Fruit fly (Drosophila melanogaster) whole organism, embryonic: Measurements from ENCODE around the gene regucalcin.

Source experiments
- CG10565 ChIP-seq: fragments of 200-800 bp; sonication (Bioruptor generic); optimal IDR thresholded peaks from 3 replicates; lab custom pipeline; 2016; ENCODE audit warnings: missing biosample characterization, mild to moderate bottlenecking, missing genetic modification characterization
- CG11398 ChIP-seq: fragments of 200-800 bp; sonication (Bioruptor generic); optimal IDR thresholded peaks from 2 replicates; lab custom pipeline; 2016; ENCODE audit warnings: missing biosample characterization, missing genetic modification characterization
- CG12236 ChIP-seq: fragments of 200-800 bp; sonication (Bioruptor generic); optimal IDR thresholded peaks from 2 replicates; lab custom pipeline; 2016; ENCODE audit warnings: missing biosample characterization, missing genetic modification characterization
- CG14710 ChIP-seq: fragments of 200-800 bp; sonication (Bioruptor generic); optimal IDR thresholded peaks from 3 replicates; lab custom pipeline; 2019; ENCODE audit warnings: missing biosample characterization, mild to moderate bottlenecking, missing genetic modification characterization, moderate library complexity
- CG15011 ChIP-seq: fragments of 200-800 bp; sonication (Bioruptor generic); optimal IDR thresholded peaks from 3 replicates; lab custom pipeline; 2018; ENCODE audit warnings: missing biosample characterization, mild to moderate bottlenecking, missing genetic modification characterization
- CG1647 ChIP-seq: fragments of 200-800 bp; sonication (Bioruptor generic); optimal IDR thresholded peaks from 3 replicates; lab custom pipeline; 2016; ENCODE audit warnings: missing biosample characterization, missing genetic modification characterization
- CG17328 ChIP-seq: fragments of 200-800 bp; sonication (Bioruptor generic); IDR thresholded peaks from 2 replicates; pipeline ENCODE4 v1.3.6; 2022; ENCODE audit warnings: missing biosample characterization, missing genetic modification characterization
- CG17361 ChIP-seq: fragments of 200-800 bp; sonication (Bioruptor generic); IDR thresholded peaks from 3 replicates; pipeline ENCODE4 v1.3.6; 2022; ENCODE audit warnings: missing biosample characterization, missing genetic modification characterization
- CG2116 ChIP-seq: fragments of 200-800 bp; sonication (Bioruptor generic); optimal IDR thresholded peaks from 3 replicates; lab custom pipeline; 2018; ENCODE audit warnings: missing biosample characterization, mild to moderate bottlenecking, missing genetic modification characterization
- CG30403 ChIP-seq: fragments of 200-800 bp; sonication (Bioruptor generic); optimal IDR thresholded peaks from 3 replicates; lab custom pipeline; 2016; ENCODE audit warnings: missing biosample characterization, missing genetic modification characterization
- CG30431 ChIP-seq: fragments of 200-800 bp; sonication (Bioruptor generic); optimal IDR thresholded peaks from 2 replicates; lab custom pipeline; 2017; ENCODE audit warnings: missing biosample characterization, missing genetic modification characterization
- CG3407 ChIP-seq: fragments of 200-800 bp; sonication (Bioruptor generic); optimal IDR thresholded peaks from 2 replicates; lab custom pipeline; 2018; ENCODE audit warnings: missing biosample characterization, mild to moderate bottlenecking, missing genetic modification characterization
- CG4820 ChIP-seq: fragments of 200-800 bp; sonication (Bioruptor generic); optimal IDR thresholded peaks from 3 replicates; lab custom pipeline; 2016; ENCODE audit warnings: missing biosample characterization, missing genetic modification characterization
- CG6272 ChIP-seq: fragments of 200-800 bp; sonication (Bioruptor generic); IDR thresholded peaks from 2 replicates; pipeline ENCODE4 v1.3.6; 2022; ENCODE audit warnings: missing biosample characterization, missing genetic modification characterization
- CG7372 ChIP-seq: fragments of 200-800 bp; sonication (Bioruptor generic); IDR thresholded peaks from 2 replicates; pipeline ENCODE4 v1.3.6; 2022; ENCODE audit warnings: missing biosample characterization, missing genetic modification characterization
- CG7745 ChIP-seq: fragments of 200-800 bp; sonication (Bioruptor generic); optimal IDR thresholded peaks from 2 replicates; lab custom pipeline; 2018; ENCODE audit warnings: missing biosample characterization, mild to moderate bottlenecking, missing genetic modification characterization, moderate library complexity
- Dad ChIP-seq: fragments of 200-800 bp; sonication (Bioruptor generic); optimal IDR thresholded peaks from 3 replicates; lab custom pipeline; 2016; ENCODE audit warnings: missing biosample characterization, missing genetic modification characterization
- Eip74EF ChIP-seq, 2 experiments: fragments of 200-800 bp in 1 of 2; fragments of >200 bp in 1 of 2; sonication (Bioruptor generic) in 1 of 2; optimal IDR thresholded peaks; 2 replicates each; lab custom pipeline; 2017 to 2019; ENCODE audit warnings: missing biosample characterization in 2 of 2, missing genetic modification characterization in 2 of 2, mild to moderate bottlenecking in 1 of 2, moderate library complexity in 1 of 2
- Ets65A ChIP-seq: fragments of 200-800 bp; sonication (Bioruptor generic); peaks from one replicate; lab custom pipeline; 2016; ENCODE audit warnings: missing biosample characterization, missing genetic modification characterization
- NfI ChIP-seq: fragments of 200-800 bp; sonication (Bioruptor generic); optimal IDR thresholded peaks from 3 replicates; lab custom pipeline; 2018; ENCODE audit warnings: missing biosample characterization, mild to moderate bottlenecking, missing genetic modification characterization, moderate library complexity
- Sox100B ChIP-seq: fragments of 200-800 bp; sonication (Bioruptor generic); optimal IDR thresholded peaks from 3 replicates; lab custom pipeline; 2018; ENCODE audit warnings: missing biosample characterization, mild to moderate bottlenecking, missing genetic modification characterization
- Spps ChIP-seq: fragments of 200-800 bp; sonication (Bioruptor generic); optimal IDR thresholded peaks from 2 replicates; lab custom pipeline; 2018; ENCODE audit warnings: missing biosample characterization, mild to moderate bottlenecking, missing genetic modification characterization
- Trl ChIP-seq, 3 experiments: fragments of >200 bp in 2 of 3; fragments of 200-800 bp in 1 of 3; sonication (Bioruptor generic) in 1 of 3; optimal IDR thresholded peaks; 2 replicates in 1 of 3; 3 replicates in 2 of 3; lab custom pipeline; 2016 to 2017; ENCODE audit warnings: missing biosample characterization in 1 of 3, missing genetic modification characterization in 1 of 3
- cas ChIP-seq: fragments of 200-800 bp; sonication (Bioruptor generic); IDR thresholded peaks from 2 replicates; pipeline ENCODE4 v1.3.6; 2022; ENCODE audit warnings: missing biosample characterization, missing genetic modification characterization
- cg ChIP-seq: fragments of 200-800 bp; sonication (Bioruptor generic); optimal IDR thresholded peaks from 3 replicates; lab custom pipeline; 2019; ENCODE audit warnings: missing biosample characterization, mild to moderate bottlenecking, missing genetic modification characterization, moderate library complexity
- croc ChIP-seq: fragments of 200-800 bp; sonication (Bioruptor generic); conservative IDR thresholded peaks from 3 replicates; pipeline ENCODE4 v1.3.6; 2022; ENCODE audit warnings: missing biosample characterization, missing genetic modification characterization
- esg ChIP-seq: fragments of 200-800 bp; sonication (Bioruptor generic); conservative IDR thresholded peaks from 2 replicates; pipeline ENCODE4 v1.3.6; 2022; ENCODE audit warnings: missing biosample characterization, missing genetic modification characterization
- ewg ChIP-seq: fragments of 200-800 bp; sonication (Bioruptor generic); optimal IDR thresholded peaks from 3 replicates; lab custom pipeline; 2017; ENCODE audit warnings: mild to moderate bottlenecking, missing biosample characterization, missing genetic modification reagents, missing genetic modification characterization
- gsb-n ChIP-seq: fragments of 200-800 bp; sonication (Bioruptor generic); optimal IDR thresholded peaks from 3 replicates; lab custom pipeline; 2018; ENCODE audit warnings: missing biosample characterization, mild to moderate bottlenecking, missing genetic modification characterization
- luna ChIP-seq: fragments of 200-800 bp; sonication (Bioruptor generic); optimal IDR thresholded peaks from 2 replicates; lab custom pipeline; 2016; ENCODE audit warnings: missing biosample characterization, missing genetic modification characterization
- nau ChIP-seq: fragments of 200-800 bp; sonication (Bioruptor generic); optimal IDR thresholded peaks from 3 replicates; lab custom pipeline; 2017; ENCODE audit warnings: missing biosample characterization, mild to moderate bottlenecking, missing genetic modification characterization, missing genetic modification reagents
- nom ChIP-seq: fragments of 200-800 bp; sonication (Bioruptor generic); optimal IDR thresholded peaks from 2 replicates; lab custom pipeline; 2017; ENCODE audit warnings: missing biosample characterization, missing genetic modification characterization, mild to moderate bottlenecking, moderate library complexity, missing genetic modification reagents
- psq ChIP-seq: fragments of 200-800 bp; sonication (Bioruptor generic); optimal IDR thresholded peaks from 2 replicates; lab custom pipeline; 2017; ENCODE audit warnings: missing biosample characterization, missing genetic modification characterization
- pzg ChIP-seq: fragments of 200-800 bp; sonication (Bioruptor generic); optimal IDR thresholded peaks from 3 replicates; lab custom pipeline; 2018; ENCODE audit warnings: missing biosample characterization, mild to moderate bottlenecking, missing genetic modification characterization, moderate library complexity
- sima ChIP-seq: fragments of 200-800 bp; sonication (Bioruptor generic); optimal IDR thresholded peaks from 2 replicates; lab custom pipeline; 2016; ENCODE audit warnings: missing biosample characterization, missing genetic modification characterization
- usp ChIP-seq: fragments of >200 bp; optimal IDR thresholded peaks from 2 replicates; lab custom pipeline; 2017; ENCODE audit warnings: missing biosample characterization, missing genetic modification characterization
- wek ChIP-seq: fragments of 200-800 bp; sonication (Bioruptor generic); optimal IDR thresholded peaks from 3 replicates; lab custom pipeline; 2018; ENCODE audit warnings: missing biosample characterization, mild to moderate bottlenecking, missing genetic modification characterization, moderate library complexity
- zen2 ChIP-seq: fragments of 200-800 bp; sonication (Bioruptor generic); IDR thresholded peaks from 3 replicates; pipeline ENCODE4 v1.3.6; 2022; ENCODE audit warnings: missing biosample characterization, missing genetic modification characterization; ENCODE audit not compliant: partially characterized antibody

Gene regucalcin

dm6 chrX:11983838-11984237 is 28.3 kb upstream of the regucalcin start:
- TF ChIP-seq cg (GFP tag; lab: Kevin White, UChicago) (no peak), CG17328 (no peak), nom (GFP tag; lab: Kevin White, UChicago) (no peak), Dad (GFP tag; lab: Kevin White, UChicago) (no peak), Ets65A (GFP tag; lab: Kevin White, UChicago) (peak; percentile 22), luna (GFP tag; lab: Kevin White, UChicago) (no peak), CG2116 (no peak), pzg (GFP tag; lab: Kevin White, UChicago) (peak; percentile 25), CG7745 (tag; lab: Kevin White, UChicago) (no peak), nau (GFP tag; lab: Kevin White, UChicago) (no peak), CG14710 (peak; percentile 82), CG1647 (GFP tag; lab: Kevin White, UChicago) (no peak), ewg (GFP tag; lab: Kevin White, UChicago) (peak; percentile 97)

- TF ChIP-seq CG3407: no peak
- TF ChIP-seq Sox100B (GFP tag; lab: Kevin White, UChicago): no peak
- no peak for TF ChIP-seq CG30431 (GFP tag; lab: Kevin White, UChicago)
- TF ChIP-seq Spps (tag; lab: Kevin White, UChicago): no peak
- no peak for TF ChIP-seq CG7372 (GFP tag; lab: Robert Waterston, UW)
- no peak for TF ChIP-seq NfI (GFP tag; lab: Kevin White, UChicago)
- TF ChIP-seq psq (GFP tag; lab: Kevin White, UChicago): no peak
- no peak for TF ChIP-seq croc (GFP tag; lab: Robert Waterston, UW)
- TF ChIP-seq zen2 (GFP tag; lab: Robert Waterston, UW): no peak
- TF ChIP-seq CG12236 (GFP tag; lab: Kevin White, UChicago): no peak
- no peak for TF ChIP-seq esg
- no peak for TF ChIP-seq CG6272
- no peak for TF ChIP-seq gsb-n (tag; lab: Kevin White, UChicago)
- TF ChIP-seq wek: no peak
- TF ChIP-seq Trl (optimal IDR thresholded peaks at IDR 0.05; lab: Kevin White, UChicago): no peak
- no peak for TF ChIP-seq Trl (GFP tag; optimal IDR thresholded peaks at IDR 0.05; lab: Kevin White, UChicago)
- no peak for TF ChIP-seq cas (GFP tag; lab: Robert Waterston, UW)
- no peak for TF ChIP-seq CG30403 (GFP tag; lab: Kevin White, UChicago)
- TF ChIP-seq CG4820 (GFP tag; lab: Kevin White, UChicago): no peak
Measured at dm6 chrX:11984987-11985386, 27.2 kb upstream of the regucalcin start, which contains the start of gene cac. Gene cac, minus strand, starts transcription at chrX:11985087.

DNA sequence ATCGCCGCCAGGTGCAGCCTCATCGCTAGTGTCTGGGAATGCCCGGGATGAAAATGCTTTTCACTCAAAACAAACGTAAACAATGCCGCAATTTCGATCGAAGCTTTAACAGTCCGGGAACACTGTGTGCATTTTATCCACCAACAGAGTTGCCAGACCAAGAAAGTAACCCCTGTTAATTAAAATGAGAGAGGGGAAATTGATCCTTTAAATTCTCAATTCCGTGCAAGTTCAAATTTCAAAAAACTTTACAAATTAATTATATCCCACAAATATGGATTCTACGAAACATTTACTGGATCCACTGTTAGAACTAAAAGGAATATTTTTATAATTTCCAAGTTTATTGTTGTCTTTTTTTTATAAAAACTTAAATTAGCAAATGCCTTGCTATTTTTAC is 24.5 kb upstream of the regucalcin start, which contains the start of gene gd:
Gene gd (minus strand): TSS at position 101 of the 400 bp plus-strand sequence.
- TF ChIP-seq usp (GFP tag; lab: Kevin White, UChicago) (no peak), CG11398 (no peak), Eip74EF (GFP tag; optimal IDR thresholded peaks at IDR 0.05; lab: Kevin White, UChicago) (no peak), sima (GFP tag; lab: Kevin White, UChicago) (no peak), CG17361 (no peak), CG10565 (no peak), CG15011 (GFP tag; lab: Kevin White, UChicago) (no peak)
